Worm (Caenorhabditis elegans) whole organism, mixed stage, embryonic: ENCODE data around the gene flp-8.

Experiments used
- blmp-1 ChIP-seq: fragments of 150-350 bp; optimal IDR thresholded peaks from 2 replicates; lab custom pipeline; 2014; ENCODE audit warnings: missing biosample characterization, missing genetic modification characterization
- ceh-43 ChIP-seq: fragments of 200-800 bp; sonication (Bioruptor generic); optimal IDR thresholded peaks from 2 replicates; lab custom pipeline; 2018; ENCODE audit warnings: mild to moderate bottlenecking, missing genetic modification characterization, moderate library complexity, missing compliant biosample characterization
- ces-1 ChIP-seq: fragments of 150-350 bp; optimal IDR thresholded peaks from 2 replicates; lab custom pipeline; 2014; ENCODE audit warnings: missing biosample characterization, missing genetic modification reagents, missing genetic modification characterization
- elt-1 ChIP-seq: sonication (generic microtip); optimal IDR thresholded peaks from 2 replicates; lab custom pipeline; 2017; ENCODE audit warnings: missing genetic modification characterization, mild to moderate bottlenecking, missing compliant biosample characterization, antibody characterized with exemption, moderate library complexity, borderline replicate concordance; ENCODE audit not compliant: insufficient read depth
- elt-3 ChIP-seq: fragments of 150-350 bp; optimal IDR thresholded peaks from 2 replicates; lab custom pipeline; 2014; ENCODE audit warnings: missing biosample characterization, missing genetic modification characterization
- mab-5 ChIP-seq: fragments of 150-350 bp; optimal IDR thresholded peaks from 2 replicates; lab custom pipeline; 2014; ENCODE audit warnings: missing biosample characterization, missing genetic modification characterization
- mep-1 ChIP-seq: fragments of 150-350 bp; optimal IDR thresholded peaks from 2 replicates; lab custom pipeline; 2017; ENCODE audit warnings: missing biosample characterization, missing genetic modification reagents, missing genetic modification characterization, inconsistent platforms
- nhr-28 ChIP-seq: fragments of 150-350 bp; optimal IDR thresholded peaks from 2 replicates; lab custom pipeline; 2014; ENCODE audit warnings: missing biosample characterization, missing genetic modification characterization
- pha-4 ChIP-seq: fragments of 150-350 bp; optimal IDR thresholded peaks from 2 replicates; lab custom pipeline; 2018; ENCODE audit warnings: missing biosample characterization, missing genetic modification reagents, missing genetic modification characterization
- snpc-4 ChIP-seq: fragments of 150-350 bp; optimal IDR thresholded peaks from 2 replicates; lab custom pipeline; 2014; ENCODE audit warnings: missing biosample characterization, missing genetic modification characterization
- sptf-1 ChIP-seq: sonication (generic microtip); optimal IDR thresholded peaks from 2 replicates; lab custom pipeline; 2017; ENCODE audit warnings: mild to moderate bottlenecking, missing genetic modification characterization, moderate library complexity, missing compliant biosample characterization
- unc-39 ChIP-seq: fragments of 150-350 bp; optimal IDR thresholded peaks from 2 replicates; lab custom pipeline; 2014; ENCODE audit warnings: missing biosample characterization, missing genetic modification characterization
- unc-62 ChIP-seq: fragments of 150-350 bp; optimal IDR thresholded peaks from 2 replicates; lab custom pipeline; 2014; ENCODE audit warnings: missing biosample characterization, missing genetic modification reagents, missing genetic modification characterization
- ztf-11 ChIP-seq: fragments of 150-350 bp; optimal IDR thresholded peaks from 2 replicates; lab custom pipeline; 2014; ENCODE audit warnings: missing biosample characterization, missing genetic modification characterization

- no peak for TF ChIP-seq mab-5 (tag; lab: Kevin White, UChicago)
- TF ChIP-seq unc-39 (tag; lab: Kevin White, UChicago) = no peak
- TF ChIP-seq sptf-1 = no peak
- no peak for TF ChIP-seq elt-3 (tag; lab: Kevin White, UChicago)
- TF ChIP-seq ztf-11 (tag; lab: Kevin White, UChicago) = no peak
- no peak for TF ChIP-seq pha-4 (tag; lab: Kevin White, UChicago)
- TF ChIP-seq blmp-1 (tag; lab: Kevin White, UChicago) = no peak
- TF ChIP-seq elt-1 = no peak
- no peak for TF ChIP-seq ceh-43
- no peak for TF ChIP-seq snpc-4 (tag; lab: Kevin White, UChicago)
- no peak for TF ChIP-seq unc-62 (GFP tag; lab: Kevin White, UChicago)
- no peak for TF ChIP-seq mep-1 (tag; lab: Kevin White, UChicago)
- no peak for TF ChIP-seq ces-1 (GFP tag; lab: Kevin White, UChicago)
- TF ChIP-seq nhr-28 (tag; lab: Kevin White, UChicago) = no peak
Measured at ce11 chrX:14851904-14852303, 29.3 kb upstream of the flp-8 start.
